Worm (Caenorhabditis elegans): ENCODE measurements around the gene lact-9.

Gene lact-9

DNA sequence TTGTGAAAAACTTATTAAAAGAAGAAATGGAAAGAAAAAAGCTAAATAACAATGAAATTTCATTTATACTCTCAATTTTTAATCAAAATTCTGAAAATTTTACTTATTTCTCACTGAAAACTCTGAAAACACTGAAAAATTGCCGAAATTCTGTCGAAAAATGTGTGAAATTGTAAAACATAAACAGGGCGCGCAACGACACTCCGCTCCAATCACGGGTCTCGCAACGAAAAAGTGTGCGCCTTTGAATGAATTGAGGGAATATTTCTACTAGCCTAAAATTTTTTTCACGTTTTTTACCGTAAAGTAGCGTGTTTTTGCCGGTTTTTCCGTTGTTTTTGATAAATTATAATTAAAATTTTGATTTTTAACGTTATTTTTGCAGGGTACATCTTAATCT, 8.0 kb downstream of the lact-9 start, which contains the start of gene rpl-18:
Gene rpl-18, plus strand, starts transcription at position 386 of the 400 bp plus-strand sequence.
- TF ChIP-seq lag-1 (GFP tag; IDR thresholded peaks at IDR 0.05), result no peak
- TF ChIP-seq hrde-1 (tag; optimal IDR thresholded peaks at IDR 0.05; ENCODE audit: borderline replicate concordance), result no peak
- no peak for TF ChIP-seq ztf-28 (GFP tag; IDR thresholded peaks at IDR 0.05)
- TF ChIP-seq ceh-100 (GFP tag; IDR thresholded peaks at IDR 0.05), result no peak
- TF ChIP-seq hlh-12 (tag; optimal IDR thresholded peaks at IDR 0.05), result no peak
- TF ChIP-seq lir-1 (GFP tag; conservative IDR thresholded peaks at IDR 0.05), result no peak
- peak; percentile 44 for TF ChIP-seq tbp1 (GFP tag; optimal IDR thresholded peaks at IDR 0.05)
- no peak for TF ChIP-seq pha-4 (tag; optimal IDR thresholded peaks at IDR 0.05)
- no peak for TF ChIP-seq chd-7 (tag; optimal IDR thresholded peaks at IDR 0.05)
- TF ChIP-seq ztf-25 (GFP tag; IDR thresholded peaks at IDR 0.05), result no peak
- no peak for TF ChIP-seq ceh-58 (GFP tag; IDR thresholded peaks at IDR 0.05)
- no peak for TF ChIP-seq aptf-2 (GFP tag; conservative IDR thresholded peaks at IDR 0.05)
- TF ChIP-seq sea-2 (GFP tag; IDR thresholded peaks at IDR 0.05), result no peak
- TF ChIP-seq ccch-3 (GFP tag; optimal IDR thresholded peaks at IDR 0.05), result no peak
- no peak for TF ChIP-seq ceh-91 (GFP tag; IDR thresholded peaks at IDR 0.05)
- no peak for TF ChIP-seq ets-4 (GFP tag; optimal IDR thresholded peaks at IDR 0.05)
- no peak for TF ChIP-seq attf-5 (GFP tag; optimal IDR thresholded peaks at IDR 0.05)
- no peak for TF ChIP-seq F55B11.4 (tag; optimal IDR thresholded peaks at IDR 0.05; ENCODE audit: borderline replicate concordance, insufficient read depth)
- peak; percentile 89 for TF ChIP-seq F33H1.4 (GFP tag; IDR thresholded peaks at IDR 0.05)
- TF ChIP-seq lin-35 (GFP tag; optimal IDR thresholded peaks at IDR 0.05), result peak in 1 of 3 experiments; percentile 38
- TF ChIP-seq athp-1 (tag; optimal IDR thresholded peaks at IDR 0.05), result no peak
- TF ChIP-seq egrh-3 (GFP tag; IDR thresholded peaks at IDR 0.05), result no peak
- TF ChIP-seq madf-10 (tag; optimal IDR thresholded peaks at IDR 0.05), result no peak
- no peak for TF ChIP-seq egl-18 (GFP tag; IDR thresholded peaks at IDR 0.05)
- TF ChIP-seq unc-62 (GFP tag; optimal IDR thresholded peaks at IDR 0.05), result no peak
- TF ChIP-seq K12H6.12 (tag; optimal IDR thresholded peaks at IDR 0.05), result no peak
- TF ChIP-seq F57A8.1 (GFP tag; optimal IDR thresholded peaks at IDR 0.05), result no peak
- no peak for TF ChIP-seq snpc-1.1 (tag; optimal IDR thresholded peaks at IDR 0.05; ENCODE audit: insufficient read depth)
- no peak for TF ChIP-seq lin-40 (tag; optimal IDR thresholded peaks at IDR 0.05)
- no peak for TF ChIP-seq let-526 (GFP tag; IDR thresholded peaks at IDR 0.05)
- TF ChIP-seq madf-6 (GFP tag; IDR thresholded peaks at IDR 0.05), result no peak
- TF ChIP-seq T07F8.4 (tag; optimal IDR thresholded peaks at IDR 0.05), result no peak
- TF ChIP-seq B0261.1 (tag; optimal IDR thresholded peaks at IDR 0.05), result no peak
- TF ChIP-seq Y79H2A.3 (GFP tag; conservative IDR thresholded peaks at IDR 0.05), result no peak
- no peak for TF ChIP-seq B0336.3 (GFP tag; IDR thresholded peaks at IDR 0.05)
- TF ChIP-seq let-607 (tag; optimal IDR thresholded peaks at IDR 0.05), result no peak
- TF ChIP-seq lin-54 (GFP tag; optimal IDR thresholded peaks at IDR 0.05), result peak; percentile 40
- no peak for TF ChIP-seq nhr-27 (tag; optimal IDR thresholded peaks at IDR 0.05)
- TF ChIP-seq T26A5.8 (tag; optimal IDR thresholded peaks at IDR 0.05), result no peak
- no peak for TF ChIP-seq fkh-3 (tag; optimal IDR thresholded peaks at IDR 0.05)
- TF ChIP-seq F23B12.7 (tag; optimal IDR thresholded peaks at IDR 0.05; ENCODE audit: insufficient read depth), result peak; percentile 73
- no peak for TF ChIP-seq bed-2 (GFP tag; IDR thresholded peaks at IDR 0.05)
- no peak for TF ChIP-seq zfh-2 (GFP tag; conservative IDR thresholded peaks at IDR 0.05)
- no peak for TF ChIP-seq ama-1 (optimal IDR thresholded peaks at IDR 0.05)
- no peak for TF ChIP-seq ama-1 (GFP tag; optimal IDR thresholded peaks at IDR 0.05)
- TF ChIP-seq attf-3 (GFP tag; conservative IDR thresholded peaks at IDR 0.05), result peak; percentile 97
- no peak for TF ChIP-seq rpc-1 (optimal IDR thresholded peaks at IDR 0.05)
- TF ChIP-seq rpc-1 (tag; optimal IDR thresholded peaks at IDR 0.05), result no peak
- TF ChIP-seq F37B4.10 (GFP tag; IDR thresholded peaks at IDR 0.05), result no peak
- no peak; the same call in 1 of the 2 replicates for TF ChIP-seq dox-1 (GFP tag; IDR thresholded peaks at IDR 0.05)
